Worm (Caenorhabditis elegans) whole organism, L3 larva: Measurements from ENCODE around the gene srd-31.

Experiments
- R02D3.7 ChIP-seq: fragments of 150-350 bp; optimal IDR thresholded peaks from 2 replicates; lab custom pipeline; 2014; ENCODE audit warnings: missing biosample characterization, missing genetic modification characterization
- aly-2 ChIP-seq: fragments of 150-350 bp; optimal IDR thresholded peaks from 2 replicates; lab custom pipeline; 2014; ENCODE audit warnings: missing biosample characterization, missing genetic modification characterization
- ama-1 ChIP-seq: fragments of 150-350 bp; optimal IDR thresholded peaks from 2 replicates; lab custom pipeline; 2018
- ceh-16 ChIP-seq: sonication (generic microtip); optimal IDR thresholded peaks from 2 replicates; lab custom pipeline; 2017; ENCODE audit warnings: missing biosample characterization, missing genetic modification characterization
- ceh-28 ChIP-seq: fragments of 150-350 bp; optimal IDR thresholded peaks from 2 replicates; lab custom pipeline; 2014; ENCODE audit warnings: missing biosample characterization, missing genetic modification reagents, missing genetic modification characterization
- ceh-82 ChIP-seq: fragments of 150-350 bp; optimal IDR thresholded peaks from 2 replicates; lab custom pipeline; 2014; ENCODE audit warnings: missing biosample characterization, missing genetic modification characterization
- ceh-9 ChIP-seq: sonication (generic microtip); optimal IDR thresholded peaks from 2 replicates; lab custom pipeline; 2018; ENCODE audit warnings: missing biosample characterization, missing genetic modification characterization
- daf-12 ChIP-seq: fragments of 150-350 bp; optimal IDR thresholded peaks from 2 replicates; lab custom pipeline; 2014; ENCODE audit warnings: missing biosample characterization, missing genetic modification reagents, missing genetic modification characterization
- egl-27 ChIP-seq: sonication (generic microtip); optimal IDR thresholded peaks from 4 replicates; lab custom pipeline; 2017; ENCODE audit warnings: missing biosample characterization, missing genetic modification reagents, missing genetic modification characterization
- egl-5 ChIP-seq: fragments of 150-350 bp; optimal IDR thresholded peaks from 2 replicates; lab custom pipeline; 2017; ENCODE audit warnings: missing biosample characterization, missing genetic modification reagents, missing genetic modification characterization, inconsistent platforms
- elt-2 ChIP-seq: sonication (generic microtip); optimal IDR thresholded peaks from 2 replicates; lab custom pipeline; 2016; ENCODE audit warnings: missing genetic modification reagents, mild to moderate bottlenecking, missing genetic modification characterization, missing compliant biosample characterization
- elt-3 ChIP-seq, 3 experiments: fragments of 150-350 bp in 1 of 3; sonication (generic microtip) in 2 of 3; optimal IDR thresholded peaks; 2 replicates in 2 of 3; 4 replicates in 1 of 3; lab custom pipeline; 2014 to 2017; ENCODE audit warnings: missing biosample characterization in 3 of 3, missing genetic modification characterization in 3 of 3
- fkh-10 ChIP-seq: sonication (generic microtip); optimal IDR thresholded peaks from 2 replicates; lab custom pipeline; 2017; ENCODE audit warnings: missing biosample characterization, missing genetic modification reagents, missing genetic modification characterization
- fkh-2 ChIP-seq: fragments of 150-350 bp; optimal IDR thresholded peaks from 2 replicates; lab custom pipeline; 2014; ENCODE audit warnings: missing biosample characterization, missing genetic modification reagents, missing genetic modification characterization
- lin-15B ChIP-seq: fragments of 150-350 bp; optimal IDR thresholded peaks from 2 replicates; lab custom pipeline; 2014; ENCODE audit warnings: missing biosample characterization, missing genetic modification characterization
- lin-39 ChIP-seq: fragments of 150-350 bp; optimal IDR thresholded peaks from 2 replicates; lab custom pipeline; 2018; ENCODE audit warnings: missing biosample characterization, missing genetic modification reagents, missing genetic modification characterization
- mml-1 ChIP-seq: fragments of 150-350 bp; sonication (generic microtip); optimal IDR thresholded peaks from 3 replicates; lab custom pipeline; 2014; ENCODE audit warnings: missing biosample characterization, missing genetic modification characterization
- nfya-1 ChIP-seq: sonication (generic microtip); optimal IDR thresholded peaks from 2 replicates; lab custom pipeline; 2017; ENCODE audit warnings: missing genetic modification characterization, mild to moderate bottlenecking, missing compliant biosample characterization, antibody characterized with exemption, moderate library complexity; ENCODE audit not compliant: insufficient read depth
- nhr-12 ChIP-seq: fragments of 150-350 bp; optimal IDR thresholded peaks from 2 replicates; lab custom pipeline; 2014; ENCODE audit warnings: missing biosample characterization, missing genetic modification characterization
- nhr-237 ChIP-seq: fragments of 150-350 bp; optimal IDR thresholded peaks from 2 replicates; lab custom pipeline; 2014; ENCODE audit warnings: missing biosample characterization, missing genetic modification characterization
- nhr-25 ChIP-seq: sonication (generic microtip); optimal IDR thresholded peaks from 2 replicates; lab custom pipeline; 2017; ENCODE audit warnings: missing biosample characterization, missing genetic modification characterization
- nhr-43 ChIP-seq: sonication (generic microtip); optimal IDR thresholded peaks from 2 replicates; lab custom pipeline; 2016; ENCODE audit warnings: mild to moderate bottlenecking, missing genetic modification characterization, missing compliant biosample characterization; ENCODE audit not compliant: poor library complexity, severe bottlenecking
- nhr-76 ChIP-seq: fragments of 150-350 bp; sonication (generic microtip); optimal IDR thresholded peaks from 5 replicates; lab custom pipeline; 2014; ENCODE audit warnings: missing biosample characterization, missing genetic modification characterization
- nhr-77 ChIP-seq: fragments of 150-350 bp; optimal IDR thresholded peaks from 2 replicates; lab custom pipeline; 2014; ENCODE audit warnings: missing biosample characterization, missing genetic modification characterization
- pha-4 ChIP-seq: fragments of 150-350 bp; optimal IDR thresholded peaks from 2 replicates; lab custom pipeline; 2014; ENCODE audit warnings: missing biosample characterization, missing genetic modification reagents, missing genetic modification characterization
- pqm-1 ChIP-seq: fragments of 150-350 bp; optimal IDR thresholded peaks from 2 replicates; lab custom pipeline; 2017; ENCODE audit warnings: missing biosample characterization, missing genetic modification characterization, inconsistent platforms
- skn-1 ChIP-seq: fragments of 150-350 bp; optimal IDR thresholded peaks from 2 replicates; lab custom pipeline; 2014; ENCODE audit warnings: missing biosample characterization, missing genetic modification characterization
- snpc-4 ChIP-seq: fragments of 150-350 bp; optimal IDR thresholded peaks from 2 replicates; lab custom pipeline; 2014; ENCODE audit warnings: missing biosample characterization, missing genetic modification characterization
- zag-1 ChIP-seq: fragments of 150-350 bp; optimal IDR thresholded peaks from 2 replicates; lab custom pipeline; 2014; ENCODE audit warnings: missing biosample characterization, missing genetic modification characterization
- ztf-11 ChIP-seq: fragments of 150-350 bp; optimal IDR thresholded peaks from 2 replicates; lab custom pipeline; 2014; ENCODE audit warnings: missing biosample characterization, missing genetic modification characterization
- ztf-4 ChIP-seq: fragments of 150-350 bp; optimal IDR thresholded peaks from 2 replicates; lab custom pipeline; 2014; ENCODE audit warnings: missing biosample characterization, missing genetic modification characterization

Gene srd-31

DNA sequence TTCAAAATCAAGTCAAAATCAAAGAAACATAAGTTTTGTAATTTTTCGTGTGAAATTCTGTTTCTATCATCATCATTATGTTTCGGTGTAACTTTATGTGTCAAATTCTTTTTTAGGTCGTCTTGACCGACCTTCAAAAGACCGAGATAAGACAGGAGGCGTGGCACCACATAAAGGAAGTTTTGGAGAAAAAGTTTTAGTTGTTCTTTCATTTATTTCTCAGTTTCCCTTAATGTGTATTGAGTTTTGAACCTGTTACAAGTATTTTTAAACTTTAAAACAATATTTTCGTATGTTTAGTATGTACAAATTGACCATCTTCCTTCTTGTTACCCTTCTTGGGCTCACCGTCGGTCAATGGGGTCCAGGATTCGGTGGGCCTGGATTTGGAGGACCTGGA lies 9.9 kb downstream of the srd-31 start, which contains the start of gene grsp-4:
grsp-4 (plus strand) TSS at position 301 of the 400 bp plus-strand sequence.
- TF ChIP-seq ceh-16 (tag; lab: Kevin White, UChicago) (no peak), nhr-77 (tag; lab: Kevin White, UChicago) (no peak), fkh-10 (GFP tag; lab: Kevin White, UChicago) (no peak), pqm-1 (tag; lab: Kevin White, UChicago) (no peak), zag-1 (tag; lab: Kevin White, UChicago) (no peak), nhr-25 (tag; lab: Kevin White, UChicago) (no peak), egl-27 (tag; lab: Kevin White, UChicago) (no peak), ceh-9 (no peak), pha-4 (tag; lab: Kevin White, UChicago) (no peak), ztf-4 (no peak), aly-2 (tag; lab: Kevin White, UChicago) (no peak)

DNA sequence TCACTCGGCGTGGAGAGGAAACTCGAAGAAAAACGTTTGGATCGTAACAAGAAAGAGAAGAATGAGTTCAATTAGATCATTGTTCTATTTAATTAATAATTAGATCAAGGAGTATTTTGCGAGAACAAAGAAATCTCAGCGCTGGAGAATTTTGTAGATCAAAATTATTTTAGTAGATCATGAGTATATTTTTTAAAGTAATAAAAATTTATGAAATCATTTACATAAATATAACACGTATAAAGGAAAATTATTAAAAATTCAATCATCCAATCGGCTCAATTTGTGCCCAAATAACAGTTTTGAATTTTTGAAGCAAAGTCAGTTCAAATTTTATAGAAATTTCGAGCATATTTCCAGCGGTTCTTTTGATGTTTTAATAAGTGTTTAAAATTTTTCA lies 10.4 kb downstream of the srd-31 start, which contains the start of gene C50E3.13:
C50E3.13 (minus strand) TSS at position 101 of the 400 bp plus-strand sequence.
- TF ChIP-seq ceh-82 (tag; lab: Kevin White, UChicago) (no peak), lin-15B (tag; lab: Kevin White, UChicago) (no peak)

DNA sequence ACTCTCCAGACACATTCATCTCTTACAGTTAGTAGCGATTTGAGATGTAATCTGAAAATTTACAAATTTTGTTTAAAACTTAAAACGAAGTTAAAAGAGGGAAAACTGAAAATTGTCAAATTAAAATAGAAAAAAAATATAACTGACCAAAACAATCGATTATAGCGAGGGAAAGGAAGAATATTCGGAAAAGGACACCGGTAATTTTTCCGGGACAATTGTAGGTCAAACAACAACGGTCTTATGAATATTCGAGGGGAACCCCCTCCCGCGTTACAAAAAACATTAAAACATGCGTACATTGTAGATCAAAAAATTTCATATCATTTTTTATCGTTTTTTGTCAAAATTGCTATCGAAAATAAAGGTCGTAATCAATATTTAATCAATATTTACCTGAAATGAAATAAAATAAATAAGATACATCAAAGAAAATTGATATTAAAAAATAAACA lies 12.5 kb downstream of the srd-31 start, which contains the start of gene C50E3.12:
C50E3.12 (minus strand) TSS at position 51 of the 455 bp plus-strand sequence.
- no peak for TF ChIP-seq nfya-1 (tag; lab: Kevin White, UChicago)
- TF ChIP-seq, all 47 proteins: peak for 0

DNA sequence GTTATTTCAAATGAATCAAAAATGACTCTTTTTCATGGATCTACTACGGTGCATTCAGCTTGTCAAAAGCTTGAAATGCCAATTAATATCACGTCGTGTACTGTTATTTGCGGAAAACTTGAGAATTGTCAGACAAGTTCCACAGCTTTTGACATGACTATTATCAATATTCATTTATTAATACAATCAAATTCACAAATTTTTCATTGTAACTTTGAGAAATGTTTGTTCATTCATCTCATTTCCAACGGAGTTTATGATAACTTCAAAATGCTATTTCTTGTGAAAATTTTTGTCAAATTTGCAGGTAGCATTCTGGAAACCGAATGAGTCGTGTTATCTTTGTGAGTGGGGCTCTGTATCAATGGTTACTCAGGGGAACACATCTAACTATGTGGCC lies 16.4 kb downstream of the srd-31 start, which contains the start of gene C50E3.15:
C50E3.15 (plus strand) TSS at position 301 of the 400 bp plus-strand sequence.
- TF ChIP-seq nhr-43 (no peak), nhr-237 (tag; lab: Kevin White, UChicago) (no peak), elt-3 (tag; optimal IDR thresholded peaks at IDR 0.05; lab: Kevin White, UChicago) (no peak), ztf-4 (no peak), mml-1 (tag; lab: Kevin White, UChicago) (no peak), pha-4 (tag; lab: Kevin White, UChicago) (no peak), fkh-2 (no peak), ceh-16 (tag; lab: Kevin White, UChicago) (no peak), nhr-25 (tag; lab: Kevin White, UChicago) (no peak), egl-27 (tag; lab: Kevin White, UChicago) (no peak), egl-5 (tag; lab: Kevin White, UChicago) (no peak), fkh-10 (GFP tag; lab: Kevin White, UChicago) (no peak), nhr-76 (tag; lab: Kevin White, UChicago) (no peak), nfya-1 (tag; lab: Kevin White, UChicago) (no peak), ceh-28 (no peak), aly-2 (tag; lab: Kevin White, UChicago) (no peak), nhr-12 (tag; lab: Kevin White, UChicago) (no peak)
- TF ChIP-seq, all 47 proteins: peak for 0

DNA sequence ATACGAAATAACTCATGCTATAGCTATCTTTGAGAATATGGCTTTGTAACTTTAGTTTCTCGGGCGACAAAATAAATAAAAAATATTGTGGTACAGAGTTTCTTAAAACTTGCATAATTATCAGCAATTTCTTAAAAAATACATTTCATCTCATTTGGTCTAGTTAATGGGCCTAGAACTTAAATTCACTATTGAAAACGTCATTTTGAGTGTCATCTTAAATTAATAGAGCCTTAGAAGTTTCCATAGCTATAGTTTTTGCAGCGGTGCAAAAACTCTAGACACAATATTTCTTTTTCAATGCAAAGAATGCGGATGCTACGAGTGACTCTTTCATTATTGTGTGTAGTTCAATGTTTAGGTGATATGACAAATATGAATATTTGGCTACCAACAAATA lies 22.5 kb downstream of the srd-31 start, which contains the start of gene clec-215:
clec-215 (plus strand) TSS at position 301 of the 400 bp plus-strand sequence.
- no peak for TF ChIP-seq nhr-237 (tag; lab: Kevin White, UChicago)
- no peak for TF ChIP-seq daf-12 (tag; lab: Kevin White, UChicago)
- TF ChIP-seq ama-1 (lab: Kevin White, UChicago), result no peak
- TF ChIP-seq snpc-4 (tag; lab: Kevin White, UChicago), result no peak
- TF ChIP-seq fkh-10 (GFP tag; lab: Kevin White, UChicago), result no peak
- no peak for TF ChIP-seq ztf-4
- TF ChIP-seq zag-1 (tag; lab: Kevin White, UChicago), result no peak
- TF ChIP-seq lin-39 (tag; lab: Kevin White, UChicago), result no peak
- TF ChIP-seq fkh-2, result no peak
- TF ChIP-seq aly-2 (tag; lab: Kevin White, UChicago), result no peak
- TF ChIP-seq R02D3.7 (tag; lab: Kevin White, UChicago), result no peak
- TF ChIP-seq ztf-11 (tag; lab: Kevin White, UChicago), result no peak

DNA sequence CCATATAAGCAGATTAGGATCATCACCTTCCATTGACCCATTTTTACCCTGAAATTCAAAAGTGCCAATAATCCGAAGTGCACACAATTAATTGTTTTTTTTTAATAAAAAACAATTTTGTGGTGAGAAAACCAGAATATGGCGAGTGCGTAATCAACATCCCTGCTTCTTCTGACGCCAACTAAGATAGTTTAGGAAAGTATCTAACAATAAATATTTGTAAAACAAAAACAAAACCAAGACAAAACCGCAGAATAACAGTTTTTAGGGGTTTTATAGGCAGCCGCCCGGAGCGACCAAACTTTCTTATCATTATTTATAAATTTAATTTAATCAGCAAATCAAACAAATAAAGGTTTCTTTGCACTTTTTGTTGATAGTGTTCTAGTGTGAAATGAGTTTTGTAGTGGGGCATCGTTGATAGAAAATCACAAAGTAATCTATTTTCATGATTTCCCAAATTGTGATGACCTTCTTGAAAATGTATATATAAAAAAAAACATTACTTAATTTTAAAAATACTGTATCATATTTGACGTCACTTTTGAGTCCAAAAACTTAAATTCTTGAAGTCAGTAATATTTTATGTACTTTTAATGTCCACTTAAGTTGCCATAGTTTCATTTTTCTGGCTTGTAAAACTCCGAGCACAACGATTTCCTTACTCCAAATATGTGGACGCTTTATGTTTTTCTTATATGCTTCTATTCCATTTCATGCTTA lies 24.7 kb downstream of the srd-31 start, which contains the start of the genes folt-3 and clec-214:
folt-3 (minus strand) TSS at position 51 of the 723 bp plus-strand sequence.
clec-214 (plus strand) TSS at position 673 of the 723 bp plus-strand sequence.
- TF ChIP-seq skn-1 (tag; lab: Kevin White, UChicago) (no peak), nhr-76 (tag; lab: Kevin White, UChicago) (no peak), elt-2 (peak; percentile 56), ceh-9 (no peak), snpc-4 (tag; lab: Kevin White, UChicago) (no peak), ceh-82 (tag; lab: Kevin White, UChicago) (no peak)
